Worm (Caenorhabditis elegans) whole organism, late embryonic: ENCODE data around the gene Y82E9BR.22.

ENCODE experiments used
- F13H6.1 ChIP-seq: sonication (generic microtip); optimal IDR thresholded peaks from 2 replicates; lab custom pipeline; 2016; ENCODE audit warnings: missing genetic modification characterization, missing compliant biosample characterization
- ahr-1 ChIP-seq: sonication (generic microtip); optimal IDR thresholded peaks from 2 replicates; lab custom pipeline; 2016; ENCODE audit warnings: missing genetic modification characterization, missing compliant biosample characterization
- elt-2 ChIP-seq: sonication (generic microtip); optimal IDR thresholded peaks from 2 replicates; lab custom pipeline; 2016; ENCODE audit warnings: missing genetic modification reagents, missing genetic modification characterization, missing compliant biosample characterization
- lim-6 ChIP-seq: sonication (generic microtip); optimal IDR thresholded peaks from 2 replicates; lab custom pipeline; 2016; ENCODE audit warnings: missing genetic modification characterization, missing compliant biosample characterization
- lin-11 ChIP-seq: fragments of 200-800 bp; sonication (Bioruptor generic); optimal IDR thresholded peaks from 2 replicates; lab custom pipeline; 2018; ENCODE audit warnings: mild to moderate bottlenecking, missing genetic modification characterization, missing compliant biosample characterization
- pag-3 ChIP-seq: sonication (generic microtip); optimal IDR thresholded peaks from 2 replicates; lab custom pipeline; 2016; ENCODE audit warnings: missing compliant biosample characterization, missing genetic modification characterization, borderline replicate concordance
- pha-2 ChIP-seq: sonication (generic microtip); optimal IDR thresholded peaks from 2 replicates; lab custom pipeline; 2017; ENCODE audit warnings: mild to moderate bottlenecking, missing genetic modification characterization, missing compliant biosample characterization
- tbx-7 ChIP-seq: sonication (generic microtip); optimal IDR thresholded peaks from 2 replicates; lab custom pipeline; 2016; ENCODE audit warnings: missing genotype, missing genetic modification characterization, missing compliant biosample characterization
- unc-55 ChIP-seq: sonication (generic microtip); optimal IDR thresholded peaks from 2 replicates; lab custom pipeline; 2017; ENCODE audit warnings: missing biosample characterization, missing genetic modification reagents, missing genetic modification characterization

- TF ChIP-seq ahr-1 (tag; lab: Kevin White, UChicago) (no peak), tbx-7 (tag; lab: Kevin White, UChicago) (no peak), pha-2 (tag; lab: Kevin White, UChicago) (no peak), lin-11 (tag; lab: Kevin White, UChicago) (no peak), unc-55 (GFP tag; lab: Kevin White, UChicago) (no peak), F13H6.1 (tag; lab: Kevin White, UChicago) (no peak), lim-6 (no peak), pag-3 (tag; lab: Kevin White, UChicago) (no peak), elt-2 (tag; lab: Kevin White, UChicago) (no peak)
Observed at ce11 chrIII:1429920-1430437, 20.9 kb upstream of the Y82E9BR.22 start.
